ENCODE assay signal across 7 worm cellular contexts in the genomic region with DNA sequence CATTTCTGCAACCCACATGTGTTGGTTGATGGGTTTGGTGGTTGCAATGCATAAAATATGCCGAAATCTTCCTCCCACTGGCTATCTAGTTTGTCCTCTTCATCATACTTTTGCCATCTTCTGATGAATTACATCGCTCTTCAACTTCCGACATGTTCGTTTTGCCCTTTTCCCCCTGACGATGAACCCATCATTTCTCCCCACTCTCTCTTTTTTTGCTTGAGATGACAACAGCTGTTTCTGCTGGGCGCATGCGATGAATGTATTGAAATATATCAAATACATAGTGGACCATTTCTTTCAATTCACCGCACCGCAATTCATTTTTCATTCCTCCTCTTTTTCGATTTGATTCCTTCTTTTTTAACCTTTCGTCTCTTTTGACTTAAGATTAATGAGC.
A peak's percentile ranks its signal among the peaks of the same experiment; 100 is the strongest.
TF ChIP-seq lines count a peak whose summit lies in the region.

No protein-coding gene starts in this region.

TF ChIP-seq in whole organism, L1 larva, 84 proteins besides CTCF, POLR2A, EP300 and RAD21:
- TF ChIP-seq egl-27 (tag; optimal IDR thresholded peaks at IDR 0.05; lab: Kevin White, UChicago) (no peak), alr-1 (tag; optimal IDR thresholded peaks at IDR 0.05; lab: Kevin White, UChicago; ENCODE audit: borderline replicate concordance) (no peak), lsy-2 (tag; optimal IDR thresholded peaks at IDR 0.05; lab: Kevin White, UChicago) (no peak), rnt-1 (tag; optimal IDR thresholded peaks at IDR 0.05; lab: Kevin White, UChicago) (peak; percentile 34), blmp-1 (tag; optimal IDR thresholded peaks at IDR 0.05; lab: Kevin White, UChicago) (peak; percentile 66), tlp-1 (tag; optimal IDR thresholded peaks at IDR 0.05; lab: Kevin White, UChicago) (no peak), ztf-11 (tag; optimal IDR thresholded peaks at IDR 0.05; lab: Kevin White, UChicago) (peak in 1 of 2 experiments; percentile 23), nhr-84 (tag; optimal IDR thresholded peaks at IDR 0.05; lab: Kevin White, UChicago) (no peak), nhr-20 (tag; optimal IDR thresholded peaks at IDR 0.05; lab: Kevin White, UChicago) (no peak), nhr-71 (tag; optimal IDR thresholded peaks at IDR 0.05; lab: Kevin White, UChicago) (no peak), lin-14 (GFP tag; optimal IDR thresholded peaks at IDR 0.05; lab: Kevin White, UChicago) (peak; percentile 30), nhr-85 (tag; lab: Kevin White, UChicago) (no peak)

TF ChIP-seq in whole organism, L2 larva, 48 proteins besides CTCF, POLR2A, EP300 and RAD21:
- TF ChIP-seq sma-9 (GFP tag; optimal IDR thresholded peaks at IDR 0.05; lab: Kevin White, UChicago) (peak; percentile 21), sma-9 (tag; optimal IDR thresholded peaks at IDR 0.05; lab: Kevin White, UChicago) (no peak), ztf-11 (tag; optimal IDR thresholded peaks at IDR 0.05; lab: Kevin White, UChicago) (no peak), gmeb-1 (tag; optimal IDR thresholded peaks at IDR 0.05; lab: Kevin White, UChicago) (no peak), nhr-25 (tag; optimal IDR thresholded peaks at IDR 0.05; lab: Kevin White, UChicago) (peak; percentile 6), nhr-129 (tag; optimal IDR thresholded peaks at IDR 0.05; lab: Kevin White, UChicago) (peak; percentile 5), ztf-1 (GFP tag; conservative IDR thresholded peaks at IDR 0.05; lab: Robert Waterston, UW) (no peak), lin-11 (tag; optimal IDR thresholded peaks at IDR 0.05; lab: Kevin White, UChicago) (no peak), ztf-4 (tag; optimal IDR thresholded peaks at IDR 0.05; lab: Kevin White, UChicago) (no peak), peb-1 (tag; optimal IDR thresholded peaks at IDR 0.05; lab: Kevin White, UChicago) (no peak), egl-27 (tag; optimal IDR thresholded peaks at IDR 0.05; lab: Kevin White, UChicago) (no peak)

TF ChIP-seq in whole organism, L3 larva, 47 proteins besides CTCF, POLR2A, EP300 and RAD21:
- peak; percentile 44 for TF ChIP-seq lin-39 (tag; optimal IDR thresholded peaks at IDR 0.05; lab: Kevin White, UChicago)
- no peak for TF ChIP-seq ZK546.5 (tag; optimal IDR thresholded peaks at IDR 0.05; lab: Kevin White, UChicago)
- TF ChIP-seq egl-5 (tag; optimal IDR thresholded peaks at IDR 0.05; lab: Kevin White, UChicago) = no peak
TF ChIP-seq in whole organism, L3 larva: peak in this region for 1.

TF ChIP-seq in whole organism, L4 larva, 104 proteins besides CTCF, POLR2A, EP300 and RAD21:
- TF ChIP-seq skn-1 (tag; optimal IDR thresholded peaks at IDR 0.05; lab: Kevin White, UChicago) (no peak), nhr-77 (tag; optimal IDR thresholded peaks at IDR 0.05; lab: Kevin White, UChicago) (no peak), ceh-28 (tag; optimal IDR thresholded peaks at IDR 0.05; lab: Kevin White, UChicago) (no peak), tra-1 (GFP tag; IDR thresholded peaks at IDR 0.05; lab: Robert Waterston, UW) (0 out of 2 replicates have a peak, but pooled peaks have one; percentile 32), zip-2 (tag; optimal IDR thresholded peaks at IDR 0.05; lab: Kevin White, UChicago) (no peak), lsy-2 (tag; optimal IDR thresholded peaks at IDR 0.05; lab: Kevin White, UChicago) (peak in 1 of 2 experiments; percentile 2), dmd-8 (GFP tag; IDR thresholded peaks at IDR 0.05; lab: Robert Waterston, UW) (no peak)

TF ChIP-seq in whole organism, late embryonic, 69 proteins besides CTCF, POLR2A, EP300 and RAD21:
- TF ChIP-seq elt-2 (tag; optimal IDR thresholded peaks at IDR 0.05; lab: Kevin White, UChicago) = no peak
- peak; percentile 8 for TF ChIP-seq ceh-18 (tag; optimal IDR thresholded peaks at IDR 0.05; lab: Kevin White, UChicago)
TF ChIP-seq in whole organism, late embryonic: peak in this region for 1.

TF ChIP-seq in whole organism, mixed stage, embryonic, 35 proteins besides CTCF, POLR2A, EP300 and RAD21:
- TF ChIP-seq lin-13 (tag; optimal IDR thresholded peaks at IDR 0.05; lab: Kevin White, UChicago) (no peak), hlh-1 (tag; optimal IDR thresholded peaks at IDR 0.05; lab: Kevin White, UChicago) (peak; percentile 60)

TF ChIP-seq in whole organism, young adult, 124 proteins besides CTCF, POLR2A, EP300 and RAD21:
- TF ChIP-seq let-526 (GFP tag; IDR thresholded peaks at IDR 0.05; lab: Robert Waterston, UW) = no peak
- TF ChIP-seq tbp1 (GFP tag; optimal IDR thresholded peaks at IDR 0.05; lab: Kevin White, UChicago) = no peak
- no peak for TF ChIP-seq die-1 (tag; optimal IDR thresholded peaks at IDR 0.05; lab: Kevin White, UChicago)
- TF ChIP-seq cebp-1 (GFP tag; IDR thresholded peaks at IDR 0.05; lab: Robert Waterston, UW) = no peak
- TF ChIP-seq cebp-1 (tag; optimal IDR thresholded peaks at IDR 0.05; lab: Kevin White, UChicago) = peak; percentile 21
- no peak for TF ChIP-seq C06A6.2 (GFP tag; conservative IDR thresholded peaks at IDR 0.05; lab: Robert Waterston, UW)
- TF ChIP-seq fkh-3 (tag; optimal IDR thresholded peaks at IDR 0.05; lab: Kevin White, UChicago) = no peak
- no peak for TF ChIP-seq ceh-100 (GFP tag; IDR thresholded peaks at IDR 0.05; lab: Robert Waterston, UW)
